Fruit fly (Drosophila melanogaster): ENCODE results near the gene Nckx30C.

Nckx30C gene

DNA sequence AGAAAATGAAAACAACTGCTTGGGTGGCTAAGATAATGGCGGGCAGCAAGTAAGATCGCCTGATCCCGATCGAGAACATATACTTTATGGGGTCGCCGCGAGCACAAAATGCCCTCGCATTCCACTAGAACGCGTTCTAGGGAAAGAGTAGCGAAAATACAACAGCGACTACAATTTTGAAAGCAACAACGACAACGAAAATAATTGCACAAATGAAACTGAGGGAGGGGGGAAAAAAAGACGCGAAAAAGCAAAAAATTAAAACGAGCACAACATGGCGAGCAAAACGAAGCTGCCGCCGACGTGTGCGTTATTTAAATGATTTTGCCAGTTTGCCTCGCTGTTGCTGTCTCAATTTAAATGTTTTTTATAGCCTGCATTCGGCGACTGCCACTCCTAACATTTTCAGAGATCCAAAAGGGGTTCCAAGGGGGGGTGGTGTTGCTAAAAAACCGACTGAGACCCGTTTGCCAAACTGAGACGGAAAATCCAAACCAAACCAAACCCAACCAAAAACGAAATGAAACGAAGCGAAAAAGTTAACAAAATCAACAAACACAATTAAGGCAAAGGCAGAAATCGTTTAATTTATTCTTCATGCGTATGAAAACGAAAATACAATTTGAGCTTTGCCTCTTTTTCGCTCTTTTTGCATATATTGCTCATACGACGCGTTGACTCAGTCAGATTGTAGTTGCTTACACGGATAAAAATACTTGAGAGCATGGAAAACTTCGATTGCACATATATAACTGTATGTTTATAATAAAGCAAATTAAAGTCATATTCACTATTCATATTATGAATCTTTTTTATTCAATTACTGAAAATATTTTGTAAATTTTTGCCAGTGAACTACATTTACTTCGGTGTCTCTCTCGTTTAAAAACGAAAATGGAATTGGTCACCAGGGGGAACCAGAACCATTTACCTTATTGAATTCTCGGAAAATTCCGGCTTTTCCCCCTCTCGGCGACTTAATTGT is 53.6 kb downstream of the Nckx30C start (continued):
- peak; percentile 52 for TF ChIP-seq Ets96B (tag; optimal IDR thresholded peaks at IDR 0.05)
- peak; percentile 13 for TF ChIP-seq Ets21C (GFP tag; optimal IDR thresholded peaks at IDR 0.05)
- peak; percentile 79 for TF ChIP-seq Gug (GFP tag; IDR thresholded peaks at IDR 0.05)
- TF ChIP-seq CG8632 (GFP tag; optimal IDR thresholded peaks at IDR 0.05), result peak; percentile 76
- peak; percentile 39 for TF ChIP-seq dac (GFP tag; optimal IDR thresholded peaks at IDR 0.05)
- peak; percentile 94 for TF ChIP-seq eg (GFP tag; IDR thresholded peaks at IDR 0.05)
- peak; percentile 60 for TF ChIP-seq Lpt (GFP tag; optimal IDR thresholded peaks at IDR 0.05)
- TF ChIP-seq CG10669 (GFP tag; optimal IDR thresholded peaks at IDR 0.05), result peak; percentile 51
- TF ChIP-seq Sox14 (GFP tag; optimal IDR thresholded peaks at IDR 0.05), result peak; percentile 55
- peak; percentile 79 for TF ChIP-seq OdsH (GFP tag; optimal IDR thresholded peaks at IDR 0.05)
- peak; percentile 74 for TF ChIP-seq CG10631 (GFP tag; optimal IDR thresholded peaks at IDR 0.05)
- TF ChIP-seq acj6 (GFP tag; optimal IDR thresholded peaks at IDR 0.05), result peak; percentile 72
- no peak for TF ChIP-seq CG16779 (tag; optimal IDR thresholded peaks at IDR 0.05)
- TF ChIP-seq vri (GFP tag; optimal IDR thresholded peaks at IDR 0.05), result peak; percentile 6
- peak; percentile 23 for TF ChIP-seq fkh (GFP tag; optimal IDR thresholded peaks at IDR 0.05)
- no peak for TF ChIP-seq CG1621 (tag; optimal IDR thresholded peaks at IDR 0.05)
- TF ChIP-seq lz (GFP tag; optimal IDR thresholded peaks at IDR 0.05), result peak; percentile 67
- TF ChIP-seq Blimp-1 (GFP tag; optimal IDR thresholded peaks at IDR 0.05), result peak; percentile 49
- peak; percentile 86 for TF ChIP-seq CG11294 (GFP tag; IDR thresholded peaks at IDR 0.05)
- peak; percentile 65 for TF ChIP-seq Met (GFP tag; optimal IDR thresholded peaks at IDR 0.05)
- peak; percentile 60 for TF ChIP-seq CG11762 (GFP tag; optimal IDR thresholded peaks at IDR 0.05; ENCODE audit: insufficient read depth)
- TF ChIP-seq CG34406 (GFP tag; optimal IDR thresholded peaks at IDR 0.05), result peak; percentile 69
- TF ChIP-seq CG7368 (GFP tag; optimal IDR thresholded peaks at IDR 0.05), result peak; percentile 69
- peak; percentile 73 for TF ChIP-seq Sox102F (GFP tag; optimal IDR thresholded peaks at IDR 0.05)

dm6 chr2L:9691230-9691629 is 55.1 kb downstream of the Nckx30C start:
- TF ChIP-seq Eip78C (GFP tag) (peak; percentile 2), topi (GFP tag; optimal IDR thresholded peaks at IDR 0.05) (no peak), CG6276 (GFP tag; optimal IDR thresholded peaks at IDR 0.05) (peak; percentile 1), fkh (GFP tag; optimal IDR thresholded peaks at IDR 0.05) (peak; percentile 20), eg (GFP tag; IDR thresholded peaks at IDR 0.05) (no peak)

dm6 chr2L:9690550-9691197 is 55.6 kb downstream of the Nckx30C start:
- TF ChIP-seq CG11762 (GFP tag; optimal IDR thresholded peaks at IDR 0.05; ENCODE audit: insufficient read depth) (no peak), Hr4 (GFP tag; optimal IDR thresholded peaks at IDR 0.05) (no peak), topi (GFP tag; optimal IDR thresholded peaks at IDR 0.05) (no peak), fd59A (GFP tag; optimal IDR thresholded peaks at IDR 0.05) (no peak), CG34406 (GFP tag; optimal IDR thresholded peaks at IDR 0.05) (no peak), eg (GFP tag; IDR thresholded peaks at IDR 0.05) (no peak), net (GFP tag; optimal IDR thresholded peaks at IDR 0.05) (no peak), achi (GFP tag; optimal IDR thresholded peaks at IDR 0.05) (no peak), OdsH (GFP tag; optimal IDR thresholded peaks at IDR 0.05) (no peak), acj6 (GFP tag; optimal IDR thresholded peaks at IDR 0.05) (no peak)

dm6 chr2L:9685993-9686392 is 60.3 kb downstream of the Nckx30C start:
- TF ChIP-seq eg (GFP tag; IDR thresholded peaks at IDR 0.05) (no peak), Blimp-1 (GFP tag; optimal IDR thresholded peaks at IDR 0.05) (no peak), CG6276 (GFP tag; optimal IDR thresholded peaks at IDR 0.05) (no peak), vri (GFP tag; optimal IDR thresholded peaks at IDR 0.05) (peak; percentile 74), CG7368 (GFP tag; optimal IDR thresholded peaks at IDR 0.05) (no peak)

All from whole organism, prepupa.